Worm (Caenorhabditis elegans): ENCODE measurements around the gene fos-1.
A peak's percentile ranks its signal among the peaks of the same experiment; 100 is the strongest.

fos-1 gene

DNA sequence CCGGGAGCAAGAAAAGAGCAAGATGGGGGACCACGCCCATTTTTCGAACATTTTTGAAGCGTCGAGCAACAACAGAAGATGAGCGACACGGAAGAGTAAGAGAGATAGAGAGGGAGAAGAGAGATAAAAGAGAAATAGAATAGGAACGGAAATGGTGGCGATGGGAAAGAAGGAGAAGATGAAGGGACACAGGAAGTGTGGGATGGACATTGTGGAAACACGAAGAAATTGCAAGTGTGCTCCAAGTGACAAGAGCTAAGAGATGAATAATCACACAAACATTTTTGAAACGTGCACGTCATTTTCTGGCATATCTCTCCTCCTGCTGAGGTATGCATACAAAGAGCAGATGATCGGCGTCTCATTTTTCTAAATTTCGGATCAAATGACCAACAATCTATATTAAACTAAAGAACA is 27.2 kb downstream of the fos-1 start:
- peak; percentile 24 for TF ChIP-seq unc-42 (tag; optimal IDR thresholded peaks at IDR 0.05)
- peak; percentile 10 for TF ChIP-seq nfya-1 (tag; optimal IDR thresholded peaks at IDR 0.05)
- TF ChIP-seq syd-9 (tag; optimal IDR thresholded peaks at IDR 0.05), result peak; percentile 36
- peak; percentile 70 for TF ChIP-seq ceh-34 (tag; optimal IDR thresholded peaks at IDR 0.05)
- TF ChIP-seq dve-1 (tag; optimal IDR thresholded peaks at IDR 0.05), result no peak
- peak; percentile 32 for TF ChIP-seq C08G9.2 (tag; optimal IDR thresholded peaks at IDR 0.05)
- no peak for TF ChIP-seq C38D4.7 (GFP tag; optimal IDR thresholded peaks at IDR 0.05)
- peak; percentile 22 for TF ChIP-seq tbx-2 (tag; optimal IDR thresholded peaks at IDR 0.05)
- peak; percentile 30 for TF ChIP-seq ceh-31 (tag; optimal IDR thresholded peaks at IDR 0.05)
- TF ChIP-seq unc-55 (GFP tag; optimal IDR thresholded peaks at IDR 0.05), result peak; percentile 68
- TF ChIP-seq ceh-18 (tag; optimal IDR thresholded peaks at IDR 0.05), result peak; percentile 78
- TF ChIP-seq rnt-1 (tag; optimal IDR thresholded peaks at IDR 0.05), result peak; percentile 68
- TF ChIP-seq hlh-13 (GFP tag; optimal IDR thresholded peaks at IDR 0.05), result no peak

DNA sequence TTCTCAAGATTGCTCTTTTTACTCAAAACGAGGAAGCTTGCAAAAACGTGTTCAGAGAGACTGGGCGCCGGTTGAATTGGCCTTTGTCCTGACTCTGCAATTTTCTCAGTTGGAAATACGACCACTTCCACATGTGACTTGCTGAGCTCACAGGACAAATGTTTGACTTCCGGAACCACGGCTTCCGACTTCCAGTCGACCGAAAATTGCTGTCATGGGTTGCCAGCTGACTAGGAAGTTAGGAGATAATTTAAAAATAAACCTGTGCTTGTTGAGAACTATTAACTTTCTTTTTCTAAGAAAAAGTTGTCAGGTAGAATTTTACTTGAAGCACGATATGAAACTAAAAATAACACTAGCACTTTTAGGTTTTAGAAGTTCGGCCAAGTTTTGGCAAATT is 28.2 kb downstream of the fos-1 start:
- TF ChIP-seq fkh-6 (tag; optimal IDR thresholded peaks at IDR 0.05), result no peak
- no peak for TF ChIP-seq Y22D7AL.16 (tag; optimal IDR thresholded peaks at IDR 0.05)
- no peak for TF ChIP-seq zip-5 (tag; optimal IDR thresholded peaks at IDR 0.05)
- no peak for TF ChIP-seq odd-2 (tag; optimal IDR thresholded peaks at IDR 0.05)
- TF ChIP-seq ceh-45 (GFP tag; IDR thresholded peaks at IDR 0.05), result no peak

DNA sequence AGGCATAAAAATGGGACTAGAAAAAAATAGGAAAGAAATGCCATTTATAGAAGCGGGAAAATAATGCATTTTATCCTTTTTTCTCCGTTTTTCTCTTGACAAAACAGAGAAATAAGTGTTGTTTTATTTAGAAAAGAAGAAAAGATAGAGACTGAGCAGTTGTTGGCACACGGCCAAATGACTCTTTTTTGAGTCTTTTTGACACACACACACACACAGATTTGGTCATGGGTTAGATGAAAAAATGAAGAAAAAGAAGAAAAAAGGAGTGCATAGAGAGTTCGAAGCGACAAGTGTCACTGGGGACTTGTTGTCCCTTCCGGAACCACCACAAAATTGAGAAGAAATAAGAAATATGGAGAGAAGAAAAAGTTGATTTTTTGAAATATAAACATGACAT is 30.1 kb downstream of the fos-1 start:
- TF ChIP-seq unc-42 (tag; optimal IDR thresholded peaks at IDR 0.05) (peak; percentile 29), sox-2 (GFP tag; IDR thresholded peaks at IDR 0.05) (no peak)

DNA sequence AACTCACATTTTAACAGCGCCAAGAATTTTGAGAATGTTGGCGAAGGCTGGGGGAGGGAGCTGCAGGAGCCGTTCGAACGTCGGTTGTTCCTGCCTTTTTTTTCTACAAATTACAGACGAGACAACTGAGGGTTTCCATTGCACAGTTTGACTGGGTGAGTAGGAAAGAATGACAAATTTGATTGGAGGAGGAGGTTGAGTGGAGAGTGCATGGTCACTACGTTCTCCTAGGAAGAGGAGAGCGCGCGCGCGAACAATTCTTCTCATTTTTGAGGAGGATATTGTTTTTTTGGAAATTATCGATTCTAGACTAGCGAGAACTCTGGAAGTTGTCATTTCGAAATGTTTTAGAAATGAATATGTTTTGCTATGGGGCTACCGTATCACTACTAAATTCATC is 31.3 kb downstream of the fos-1 start, which contains the start of gene dhs-17:
Gene dhs-17 (minus strand): TSS at position 101 of the 400 bp plus-strand sequence.
- TF ChIP-seq ahr-1 (tag; optimal IDR thresholded peaks at IDR 0.05) (no peak), fkh-10 (GFP tag; optimal IDR thresholded peaks at IDR 0.05) (no peak), unc-86 (tag; optimal IDR thresholded peaks at IDR 0.05) (no peak), C38D4.7 (GFP tag; optimal IDR thresholded peaks at IDR 0.05) (no peak), ceh-22 (tag; optimal IDR thresholded peaks at IDR 0.05) (no peak), lin-11 (tag; optimal IDR thresholded peaks at IDR 0.05) (no peak), T23F11.4 (GFP tag; optimal IDR thresholded peaks at IDR 0.05) (no peak), ztf-16 (tag; optimal IDR thresholded peaks at IDR 0.05) (no peak), K02D7.2 (tag; optimal IDR thresholded peaks at IDR 0.05) (no peak), dmd-4 (tag; optimal IDR thresholded peaks at IDR 0.05; ENCODE audit: borderline replicate concordance) (no peak), pha-2 (tag; optimal IDR thresholded peaks at IDR 0.05) (no peak), F13H6.1 (tag; optimal IDR thresholded peaks at IDR 0.05) (no peak), ceh-14 (tag; optimal IDR thresholded peaks at IDR 0.05) (no peak), pax-1 (tag; optimal IDR thresholded peaks at IDR 0.05) (no peak), ceh-6 (GFP tag; optimal IDR thresholded peaks at IDR 0.05) (no peak), K09A11.1 (tag; optimal IDR thresholded peaks at IDR 0.05; ENCODE audit: insufficient read depth) (no peak), sox-4 (tag; optimal IDR thresholded peaks at IDR 0.05) (no peak)

DNA sequence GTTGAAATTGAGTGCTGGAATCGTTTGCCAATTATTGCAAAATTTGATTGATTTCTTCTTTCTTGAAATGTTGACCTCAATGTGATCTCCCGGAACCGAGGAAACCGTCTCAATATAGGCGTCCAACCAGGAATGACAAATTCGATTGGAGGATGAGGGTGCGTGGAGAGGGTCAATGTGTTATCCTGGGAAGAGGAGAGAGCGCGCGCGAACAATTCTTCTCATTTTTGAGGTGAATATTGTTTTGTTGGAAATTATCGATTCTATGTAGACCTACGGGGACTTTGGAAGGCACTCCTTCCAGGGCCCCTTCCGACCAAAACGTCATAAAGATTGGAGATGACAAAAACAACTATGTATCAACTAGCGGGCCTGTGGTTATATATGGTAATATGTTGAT is 33.1 kb downstream of the fos-1 start:
- TF ChIP-seq ceh-14 (tag; optimal IDR thresholded peaks at IDR 0.05), result no peak
- no peak for TF ChIP-seq C08G9.2 (tag; optimal IDR thresholded peaks at IDR 0.05)
